Worm (Caenorhabditis elegans) whole organism, L1 larva: ENCODE data around the gene srlf-17.
A peak's percentile ranks its signal among the peaks of the same experiment; 100 is the strongest.

ENCODE experiments used
- C04F5.9 ChIP-seq: sonication (generic microtip); optimal IDR thresholded peaks from 2 replicates; lab custom pipeline; 2016; ENCODE audit warnings: missing genetic modification characterization, missing compliant biosample characterization
- C16A3.4 ChIP-seq: fragments of 150-350 bp; optimal IDR thresholded peaks from 2 replicates; lab custom pipeline; 2014; ENCODE audit warnings: missing biosample characterization, missing genetic modification characterization
- F16B12.6 ChIP-seq: fragments of 150-350 bp; optimal IDR thresholded peaks from 2 replicates; lab custom pipeline; 2014; ENCODE audit warnings: missing biosample characterization, missing genetic modification characterization
- aha-1 ChIP-seq: fragments of 150-350 bp; optimal IDR thresholded peaks from 2 replicates; lab custom pipeline; 2014; ENCODE audit warnings: missing biosample characterization, missing genetic modification characterization
- aly-2 ChIP-seq: fragments of 150-350 bp; optimal IDR thresholded peaks from 2 replicates; lab custom pipeline; 2014; ENCODE audit warnings: missing biosample characterization, missing genetic modification characterization
- blmp-1 ChIP-seq: fragments of 150-350 bp; optimal IDR thresholded peaks from 2 replicates; lab custom pipeline; 2014; ENCODE audit warnings: missing biosample characterization, missing genetic modification characterization
- ceh-8 ChIP-seq: fragments of 200-800 bp; sonication (Bioruptor generic); optimal IDR thresholded peaks from 2 replicates; lab custom pipeline; 2018; ENCODE audit warnings: mild to moderate bottlenecking, missing genetic modification characterization, moderate library complexity, missing compliant biosample characterization
- ces-1 ChIP-seq: fragments of 150-350 bp; optimal IDR thresholded peaks from 2 replicates; lab custom pipeline; 2014; ENCODE audit warnings: missing biosample characterization, missing genetic modification reagents, missing genetic modification characterization
- dpl-1 ChIP-seq, 3 experiments: fragments of 150-350 bp in 2 of 3; sonication (generic microtip) in 1 of 3; optimal IDR thresholded peaks; 2 replicates each; lab custom pipeline; 2014 to 2017; ENCODE audit warnings: missing biosample characterization in 3 of 3, missing genetic modification characterization in 3 of 3, missing genetic modification reagents in 3 of 3
- dsc-1 ChIP-seq: sonication (generic microtip); optimal IDR thresholded peaks from 2 replicates; lab custom pipeline; 2016; ENCODE audit warnings: mild to moderate bottlenecking, missing genetic modification characterization, missing compliant biosample characterization
- efl-1 ChIP-seq, 4 experiments: fragments of 150-350 bp; optimal IDR thresholded peaks in 3 of 4; peaks in 1 of 4; 1 replicate in 1 of 4; 2 replicates in 3 of 4; lab custom pipeline; 2014; ENCODE audit warnings: missing biosample characterization in 2 of 4, missing genetic modification characterization in 2 of 4, missing genetic modification reagents in 2 of 4
- efl-3 ChIP-seq: fragments of 200-800 bp; sonication (Bioruptor generic); optimal IDR thresholded peaks from 2 replicates; lab custom pipeline; 2018; ENCODE audit warnings: mild to moderate bottlenecking, missing genetic modification characterization, missing compliant biosample characterization
- egl-13 ChIP-seq: sonication (generic microtip); optimal IDR thresholded peaks from 2 replicates; lab custom pipeline; 2016; ENCODE audit warnings: missing genotype, missing genetic modification reagents, missing genetic modification characterization, missing compliant biosample characterization
- egl-27 ChIP-seq, 2 experiments: fragments of 150-350 bp in 1 of 2; sonication (generic microtip); optimal IDR thresholded peaks; 3 replicates each; lab custom pipeline; 2017 to 2018; ENCODE audit warnings: missing biosample characterization in 2 of 2, missing genetic modification characterization in 2 of 2, missing genetic modification reagents in 2 of 2
- elt-2 ChIP-seq: sonication (generic microtip); optimal IDR thresholded peaks from 2 replicates; lab custom pipeline; 2016; ENCODE audit warnings: missing genetic modification characterization, mild to moderate bottlenecking, inconsistent platforms, missing compliant biosample characterization, missing genetic modification reagents
- elt-3 ChIP-seq, 6 experiments: fragments of 150-350 bp in 1 of 6; sonication (generic microtip); optimal IDR thresholded peaks; 2 replicates each; lab custom pipeline; 2017 to 2018; ENCODE audit warnings: missing biosample characterization in 6 of 6, missing genetic modification characterization in 6 of 6, inconsistent platforms in 1 of 6
- fkh-10 ChIP-seq: sonication (generic microtip); optimal IDR thresholded peaks from 2 replicates; lab custom pipeline; 2017; ENCODE audit warnings: missing biosample characterization, missing genetic modification reagents, missing genetic modification characterization
- fkh-4 ChIP-seq: sonication (generic microtip); optimal IDR thresholded peaks from 2 replicates; lab custom pipeline; 2016; ENCODE audit warnings: missing compliant biosample characterization, missing genetic modification characterization, borderline replicate concordance
- fkh-8 ChIP-seq: sonication (generic microtip); optimal IDR thresholded peaks from 2 replicates; lab custom pipeline; 2016; ENCODE audit warnings: mild to moderate bottlenecking, missing genetic modification characterization, missing compliant biosample characterization
- grh-1 ChIP-seq: fragments of 200-800 bp; sonication (Bioruptor generic); IDR thresholded peaks from 2 replicates; pipeline ENCODE4 v1.3.6; 2022; ENCODE audit warnings: missing genetic modification reagents, missing genetic modification characterization, missing compliant biosample characterization
- lin-13 ChIP-seq: fragments of 150-350 bp; optimal IDR thresholded peaks from 2 replicates; lab custom pipeline; 2014; ENCODE audit warnings: missing biosample characterization, missing genetic modification reagents, missing genetic modification characterization
- lin-14 ChIP-seq: fragments of 200-800 bp; sonication (Bioruptor generic); optimal IDR thresholded peaks from 2 replicates; lab custom pipeline; 2018; ENCODE audit warnings: mild to moderate bottlenecking, missing genetic modification characterization, moderate library complexity, missing compliant biosample characterization
- lin-15B ChIP-seq: fragments of 150-350 bp; sonication (generic microtip); optimal IDR thresholded peaks from 3 replicates; lab custom pipeline; 2014; ENCODE audit warnings: missing biosample characterization, missing genetic modification characterization
- lin-35 ChIP-seq, 2 experiments: fragments of 150-350 bp; optimal IDR thresholded peaks; 2 replicates each; lab custom pipeline; 2014; ENCODE audit warnings: missing biosample characterization in 2 of 2, missing genetic modification characterization in 2 of 2, missing genetic modification reagents in 2 of 2
- lin-39 ChIP-seq: fragments of 150-350 bp; optimal IDR thresholded peaks from 2 replicates; lab custom pipeline; 2014; ENCODE audit warnings: missing biosample characterization, missing genetic modification reagents, missing genetic modification characterization
- lir-3 ChIP-seq: sonication (generic microtip); optimal IDR thresholded peaks from 2 replicates; lab custom pipeline; 2016; ENCODE audit warnings: mild to moderate bottlenecking, missing genetic modification characterization, moderate library complexity, missing compliant biosample characterization; ENCODE audit not compliant: poor library complexity
- lsy-2 ChIP-seq, 2 experiments: fragments of 150-350 bp; optimal IDR thresholded peaks; 2 replicates each; lab custom pipeline; 2014; ENCODE audit warnings: missing biosample characterization in 2 of 2, missing genetic modification characterization in 2 of 2
- mab-9 ChIP-seq: fragments of 200-800 bp; sonication (Bioruptor generic); IDR thresholded peaks from 2 replicates; pipeline ENCODE4 v1.3.6; 2022; ENCODE audit warnings: missing genetic modification reagents, missing genetic modification characterization, missing compliant biosample characterization
- mep-1 ChIP-seq: fragments of 150-350 bp; optimal IDR thresholded peaks from 2 replicates; lab custom pipeline; 2014; ENCODE audit warnings: missing biosample characterization, missing genetic modification characterization
- nhr-11 ChIP-seq: fragments of 150-350 bp; optimal IDR thresholded peaks from 2 replicates; lab custom pipeline; 2014; ENCODE audit warnings: missing biosample characterization, missing genetic modification characterization
- nhr-12 ChIP-seq: sonication (generic microtip); optimal IDR thresholded peaks from 2 replicates; lab custom pipeline; 2017; ENCODE audit warnings: missing biosample characterization, missing genetic modification characterization
- nhr-20 ChIP-seq: sonication (generic microtip); optimal IDR thresholded peaks from 2 replicates; lab custom pipeline; 2016; ENCODE audit warnings: mild to moderate bottlenecking, missing genetic modification characterization, missing compliant biosample characterization
- nhr-28 ChIP-seq: fragments of 150-350 bp; optimal IDR thresholded peaks from 2 replicates; lab custom pipeline; 2014; ENCODE audit warnings: missing biosample characterization, missing genetic modification characterization
- nhr-90 ChIP-seq: sonication (generic microtip); optimal IDR thresholded peaks from 2 replicates; lab custom pipeline; 2016; ENCODE audit warnings: mild to moderate bottlenecking, missing genetic modification characterization, missing compliant biosample characterization; ENCODE audit not compliant: poor library complexity
- pag-3 ChIP-seq: sonication (generic microtip); optimal IDR thresholded peaks from 2 replicates; lab custom pipeline; 2017; ENCODE audit warnings: missing genetic modification characterization, mild to moderate bottlenecking, missing compliant biosample characterization, antibody characterized with exemption, borderline replicate concordance; ENCODE audit not compliant: insufficient read depth
- pax-3 ChIP-seq: fragments of 200-800 bp; sonication (Bioruptor generic); optimal IDR thresholded peaks from 2 replicates; lab custom pipeline; 2018; ENCODE audit warnings: mild to moderate bottlenecking, missing genetic modification characterization, moderate library complexity, missing compliant biosample characterization
- rnt-1 ChIP-seq: sonication (generic microtip); optimal IDR thresholded peaks from 2 replicates; lab custom pipeline; 2016; ENCODE audit warnings: mild to moderate bottlenecking, missing genetic modification characterization, moderate library complexity, missing compliant biosample characterization
- skn-1 ChIP-seq: fragments of 150-350 bp; optimal IDR thresholded peaks from 2 replicates; lab custom pipeline; 2014; ENCODE audit warnings: missing biosample characterization, missing genetic modification characterization
- snu-23 ChIP-seq: sonication (generic microtip); optimal IDR thresholded peaks from 2 replicates; lab custom pipeline; 2016; ENCODE audit warnings: missing genetic modification characterization, missing compliant biosample characterization
- sox-4 ChIP-seq: sonication (generic microtip); optimal IDR thresholded peaks from 2 replicates; lab custom pipeline; 2016; ENCODE audit warnings: missing genetic modification characterization, missing compliant biosample characterization
- tbx-2 ChIP-seq: sonication (generic microtip); optimal IDR thresholded peaks from 2 replicates; lab custom pipeline; 2016; ENCODE audit warnings: missing genetic modification characterization, missing compliant biosample characterization
- tlp-1 ChIP-seq: fragments of 150-350 bp; optimal IDR thresholded peaks from 2 replicates; lab custom pipeline; 2014; ENCODE audit warnings: missing biosample characterization, missing genetic modification characterization
- unc-62 ChIP-seq: fragments of 150-350 bp; optimal IDR thresholded peaks from 2 replicates; lab custom pipeline; 2014; ENCODE audit warnings: missing biosample characterization, missing genetic modification reagents, missing genetic modification characterization
- unc-98 ChIP-seq: fragments of 200-800 bp; sonication (Bioruptor generic); IDR thresholded peaks from 2 replicates; pipeline ENCODE4 v1.3.6; 2022; ENCODE audit warnings: missing genetic modification characterization, missing compliant biosample characterization
- vab-15 ChIP-seq: sonication (generic microtip); optimal IDR thresholded peaks from 2 replicates; lab custom pipeline; 2017; ENCODE audit warnings: missing genotype, mild to moderate bottlenecking, missing genetic modification characterization, missing compliant biosample characterization
- xbp-1 ChIP-seq: sonication (generic microtip); optimal IDR thresholded peaks from 2 replicates; lab custom pipeline; 2016; ENCODE audit warnings: missing genetic modification characterization, missing compliant biosample characterization
- zag-1 ChIP-seq: fragments of 150-350 bp; optimal IDR thresholded peaks from 2 replicates; lab custom pipeline; 2014; ENCODE audit warnings: missing biosample characterization, missing genetic modification characterization
- zip-4 ChIP-seq: fragments of 200-800 bp; sonication (Bioruptor generic); optimal IDR thresholded peaks from 2 replicates; lab custom pipeline; 2018; ENCODE audit warnings: mild to moderate bottlenecking, missing genetic modification characterization, moderate library complexity, missing compliant biosample characterization

The srlf-17 gene

DNA sequence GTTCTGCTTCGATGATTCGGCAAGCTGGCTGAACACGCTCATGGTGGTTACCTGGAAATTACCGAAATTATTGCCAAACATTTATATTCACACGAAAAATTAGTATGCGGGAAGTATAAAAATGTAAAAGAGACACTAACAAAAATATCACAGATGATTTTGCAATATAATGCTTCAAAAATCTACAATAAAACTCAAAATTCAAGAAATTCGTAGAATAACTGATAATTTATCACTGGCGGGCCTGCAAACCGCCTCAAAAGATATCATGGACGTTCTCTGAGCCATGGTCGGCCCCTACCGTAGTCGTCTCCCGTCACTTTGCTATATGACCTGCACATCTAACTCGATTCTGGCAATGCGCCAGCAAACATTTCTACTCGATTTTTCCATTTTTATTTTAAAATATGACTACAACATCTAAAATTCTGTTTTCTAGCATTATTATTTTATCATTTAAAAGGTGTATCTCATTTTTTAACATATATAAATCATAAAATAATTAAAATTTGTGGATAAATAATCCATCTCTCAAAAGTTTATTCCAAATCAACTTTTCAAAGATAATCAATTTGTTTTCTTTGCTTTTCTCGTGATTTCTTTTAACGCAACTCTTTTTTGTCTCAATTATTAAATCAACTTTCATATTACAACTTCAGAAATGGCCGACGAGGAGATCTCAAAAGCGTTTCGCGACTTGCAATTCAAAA lies 47.1 kb upstream of the srlf-17 start, which contains the start of the genes F01G4.6 and pfd-1 (continued):
- TF ChIP-seq nhr-11 (tag; lab: Kevin White, UChicago) (peak; percentile 90), aha-1 (tag; lab: Kevin White, UChicago) (peak; percentile 37)

DNA sequence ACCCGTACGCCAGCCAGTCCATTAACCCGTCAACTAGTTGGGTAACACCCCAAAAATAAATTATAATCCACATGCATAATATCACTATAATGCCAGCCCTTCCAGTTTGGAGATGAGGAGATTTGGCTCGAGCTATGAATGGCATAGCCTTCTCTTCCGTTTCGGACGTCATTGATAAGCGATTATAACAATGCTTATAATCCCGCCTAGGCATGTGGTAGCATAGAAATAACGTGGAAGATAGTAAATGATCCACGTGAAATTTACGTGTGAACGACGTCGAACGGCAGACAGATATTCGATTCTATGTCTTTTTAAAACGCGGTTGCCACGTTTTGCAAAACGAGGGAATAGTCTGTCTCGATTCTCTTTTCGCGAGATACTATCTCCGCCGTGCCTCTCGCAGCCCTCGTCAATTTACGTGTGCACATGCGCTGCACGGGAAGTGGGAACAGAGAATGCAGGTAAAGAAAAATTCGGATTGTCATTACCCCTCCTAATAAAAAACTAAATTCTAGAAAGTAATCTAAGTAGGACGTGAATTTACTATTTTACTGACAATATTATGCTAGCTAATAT lies 46.4 kb upstream of the srlf-17 start:
- peak; percentile 8 for TF ChIP-seq F16B12.6 (tag; lab: Kevin White, UChicago)
- TF ChIP-seq nhr-12 (tag; lab: Kevin White, UChicago) = no peak
- TF ChIP-seq unc-62 = no peak
- peak; percentile 54 for TF ChIP-seq dsc-1
- TF ChIP-seq lsy-2 (tag; optimal IDR thresholded peaks at IDR 0.05; lab: Kevin White, UChicago) = no peak
- no peak for TF ChIP-seq zip-4
- TF ChIP-seq lin-13 = no peak
- no peak for TF ChIP-seq grh-1 (GFP tag; lab: Robert Waterston, UW)
- peak; percentile 25 for TF ChIP-seq blmp-1 (tag; lab: Kevin White, UChicago)
- no peak for TF ChIP-seq dpl-1 (GFP tag; optimal IDR thresholded peaks at IDR 0.05; lab: Kevin White, UChicago)
- no peak for TF ChIP-seq fkh-10
- TF ChIP-seq tlp-1 = no peak
- TF ChIP-seq zag-1 (tag; lab: Kevin White, UChicago) = no peak
- no peak for TF ChIP-seq ces-1 (GFP tag; lab: Kevin White, UChicago)
- TF ChIP-seq xbp-1 (tag; lab: Kevin White, UChicago) = no peak
- peak; percentile 36 for TF ChIP-seq rnt-1 (tag; lab: Kevin White, UChicago)
- no peak for TF ChIP-seq lir-3 (tag; lab: Kevin White, UChicago)
- TF ChIP-seq unc-98 (GFP tag; lab: Robert Waterston, UW) = no peak
- no peak for TF ChIP-seq lin-39 (tag; lab: Kevin White, UChicago)
- TF ChIP-seq ceh-8 = no peak
- TF ChIP-seq C16A3.4 (tag; lab: Kevin White, UChicago) = no peak
- TF ChIP-seq skn-1 (tag; lab: Kevin White, UChicago) = peak; percentile 15
- TF ChIP-seq sox-4 (tag; lab: Kevin White, UChicago) = no peak
- no peak for TF ChIP-seq nhr-28
- TF ChIP-seq egl-27 (tag; optimal IDR thresholded peaks at IDR 0.05; lab: Kevin White, UChicago) = no peak
- TF ChIP-seq nhr-90 = no peak
- no peak for TF ChIP-seq tbx-2 (tag; lab: Kevin White, UChicago)
- TF ChIP-seq efl-1 (optimal IDR thresholded peaks at IDR 0.05; lab: Kevin White, UChicago) = no peak
- peak; percentile 4 to 63 for TF ChIP-seq efl-1 (GFP tag; optimal IDR thresholded peaks at IDR 0.05 in 1 of 2; lab: Kevin White, UChicago)
- no peak for TF ChIP-seq aly-2 (tag; lab: Kevin White, UChicago)
- peak; percentile 51 for TF ChIP-seq snu-23
- peak; percentile 55 for TF ChIP-seq lin-14 (GFP tag; lab: Kevin White, UChicago)
- peak in 1 of 2 experiments; percentile 23 for TF ChIP-seq lin-35 (GFP tag; optimal IDR thresholded peaks at IDR 0.05; lab: Kevin White, UChicago)
- no peak for TF ChIP-seq lin-15B (tag; lab: Kevin White, UChicago)
- no peak for TF ChIP-seq elt-2
- TF ChIP-seq egl-13 = no peak
- no peak for TF ChIP-seq mab-9 (GFP tag; lab: Robert Waterston, UW)
- peak; percentile 49 for TF ChIP-seq fkh-8 (tag; lab: Kevin White, UChicago)
- no peak for TF ChIP-seq efl-3 (GFP tag; lab: Kevin White, UChicago)
- peak in 1 of 6 experiments; percentile 8 for TF ChIP-seq elt-3 (tag; optimal IDR thresholded peaks at IDR 0.05; lab: Kevin White, UChicago)
- TF ChIP-seq nhr-20 (tag; lab: Kevin White, UChicago) = no peak
- no peak for TF ChIP-seq vab-15 (tag; lab: Kevin White, UChicago)
- TF ChIP-seq pax-3 (tag; lab: Kevin White, UChicago) = peak; percentile 68
- TF ChIP-seq fkh-4 = peak; percentile 2
- peak; percentile 74 for TF ChIP-seq pag-3 (tag; lab: Kevin White, UChicago)
- TF ChIP-seq mep-1 = peak; percentile 5
- TF ChIP-seq C04F5.9 = no peak
